Worm (Caenorhabditis elegans): ENCODE measurements around the gene F44B9.5.

F44B9.5 gene

ce11 chrIII:8004091-8004490 is 12.2 kb downstream of the F44B9.5 start, which contains the start of gene C06G4.6:
Gene C06G4.6 (plus strand): TSS chrIII:8004391.
- TF ChIP-seq elt-1 (tag; optimal IDR thresholded peaks at IDR 0.05) = no peak
- no peak for TF ChIP-seq nhr-6 (tag; optimal IDR thresholded peaks at IDR 0.05)
- TF ChIP-seq snpc-4 (tag; optimal IDR thresholded peaks at IDR 0.05) = no peak
- no peak for TF ChIP-seq lin-11 (tag; optimal IDR thresholded peaks at IDR 0.05)

ce11 chrIII:8001557-8001956 is 14.8 kb downstream of the F44B9.5 start:
- TF ChIP-seq lsy-2 (tag; optimal IDR thresholded peaks at IDR 0.05) (no peak), nhr-129 (tag; optimal IDR thresholded peaks at IDR 0.05) (no peak), mbf-1 (tag; optimal IDR thresholded peaks at IDR 0.05) (no peak), lin-11 (tag; optimal IDR thresholded peaks at IDR 0.05) (no peak), aly-2 (tag; optimal IDR thresholded peaks at IDR 0.05) (no peak), nhr-11 (tag; optimal IDR thresholded peaks at IDR 0.05) (no peak), snpc-4 (tag; optimal IDR thresholded peaks at IDR 0.05) (no peak), nhr-77 (tag; optimal IDR thresholded peaks at IDR 0.05) (no peak)

- no peak for TF ChIP-seq C34F6.9 (tag; optimal IDR thresholded peaks at IDR 0.05)
- no peak for TF ChIP-seq snpc-4 (tag; optimal IDR thresholded peaks at IDR 0.05)
- no peak for TF ChIP-seq nhr-6 (tag; optimal IDR thresholded peaks at IDR 0.05)
- TF ChIP-seq nhr-10 (tag; optimal IDR thresholded peaks at IDR 0.05) = no peak
- TF ChIP-seq elt-3 (tag; optimal IDR thresholded peaks at IDR 0.05) = no peak
- TF ChIP-seq ceh-82 (tag; optimal IDR thresholded peaks at IDR 0.05) = no peak
- TF ChIP-seq R02D3.7 (tag; optimal IDR thresholded peaks at IDR 0.05) = no peak
- TF ChIP-seq egl-27 (tag; optimal IDR thresholded peaks at IDR 0.05) = no peak
- TF ChIP-seq nhr-12 (tag; optimal IDR thresholded peaks at IDR 0.05) = no peak
- TF ChIP-seq sem-4 (tag; optimal IDR thresholded peaks at IDR 0.05) = no peak
- TF ChIP-seq mab-5 (tag; optimal IDR thresholded peaks at IDR 0.05) = no peak
- TF ChIP-seq alr-1 (tag; optimal IDR thresholded peaks at IDR 0.05) = no peak
- no peak for TF ChIP-seq unc-62 (GFP tag; optimal IDR thresholded peaks at IDR 0.05)
- TF ChIP-seq crh-2 (tag; optimal IDR thresholded peaks at IDR 0.05) = no peak
Measured at ce11 chrIII:7997447-7998046, 18.8 kb downstream of the F44B9.5 start.

- TF ChIP-seq unc-55 (GFP tag; optimal IDR thresholded peaks at IDR 0.05) = no peak
- no peak for TF ChIP-seq skn-1 (tag; optimal IDR thresholded peaks at IDR 0.05)
- no peak for TF ChIP-seq elt-3 (tag; optimal IDR thresholded peaks at IDR 0.05)
- TF ChIP-seq nhr-25 (tag; optimal IDR thresholded peaks at IDR 0.05) = no peak
- TF ChIP-seq unc-62 (GFP tag; optimal IDR thresholded peaks at IDR 0.05) = no peak
- no peak for TF ChIP-seq egl-27 (tag; optimal IDR thresholded peaks at IDR 0.05)
- TF ChIP-seq peb-1 (tag; optimal IDR thresholded peaks at IDR 0.05) = no peak
- no peak for TF ChIP-seq mdl-1 (tag; optimal IDR thresholded peaks at IDR 0.05)
- TF ChIP-seq ztf-11 (tag; optimal IDR thresholded peaks at IDR 0.05) = no peak
- TF ChIP-seq alr-1 (tag; optimal IDR thresholded peaks at IDR 0.05) = no peak
- TF ChIP-seq nhr-11 (tag; optimal IDR thresholded peaks at IDR 0.05) = no peak
- no peak for TF ChIP-seq blmp-1 (tag; optimal IDR thresholded peaks at IDR 0.05; ENCODE audit: insufficient read depth)
- no peak for TF ChIP-seq sma-9 (GFP tag; optimal IDR thresholded peaks at IDR 0.05)
- no peak for TF ChIP-seq sma-9 (tag; optimal IDR thresholded peaks at IDR 0.05)
- TF ChIP-seq zag-1 (tag; optimal IDR thresholded peaks at IDR 0.05) = no peak
- no peak for TF ChIP-seq crh-2 (tag; optimal IDR thresholded peaks at IDR 0.05)
Measured at ce11 chrIII:7996353-7996752, 20.0 kb downstream of the F44B9.5 start, which contains the start of gene npr-17. Gene npr-17 (minus strand): TSS chrIII:7996453.

ce11 chrIII:7986585-7987171 is 29.7 kb downstream of the F44B9.5 start, which contains the start of gene hrpk-2:
Gene hrpk-2 (plus strand): TSS chrIII:7987121.
- no peak for TF ChIP-seq nhr-21 (tag; optimal IDR thresholded peaks at IDR 0.05)
- TF ChIP-seq peb-1 (tag; optimal IDR thresholded peaks at IDR 0.05) = no peak
- TF ChIP-seq F13H6.1 (tag; optimal IDR thresholded peaks at IDR 0.05) = no peak
- TF ChIP-seq unc-39 (tag; optimal IDR thresholded peaks at IDR 0.05) = no peak
- TF ChIP-seq nhr-23 (tag; optimal IDR thresholded peaks at IDR 0.05) = no peak
- TF ChIP-seq nhr-12 (tag; optimal IDR thresholded peaks at IDR 0.05) = no peak
- TF ChIP-seq nhr-77 (tag; optimal IDR thresholded peaks at IDR 0.05) = no peak
- no peak for TF ChIP-seq sma-9 (GFP tag; optimal IDR thresholded peaks at IDR 0.05)
- no peak for TF ChIP-seq sma-9 (tag; optimal IDR thresholded peaks at IDR 0.05)
- TF ChIP-seq egl-27 (tag; optimal IDR thresholded peaks at IDR 0.05) = no peak
- TF ChIP-seq lin-11 (tag; optimal IDR thresholded peaks at IDR 0.05) = no peak
- no peak for TF ChIP-seq ceh-82 (tag; optimal IDR thresholded peaks at IDR 0.05)
- TF ChIP-seq aly-2 (tag; optimal IDR thresholded peaks at IDR 0.05) = no peak
- TF ChIP-seq ztf-4 (tag; optimal IDR thresholded peaks at IDR 0.05) = no peak
- no peak for TF ChIP-seq lin-13 (GFP tag; optimal IDR thresholded peaks at IDR 0.05)
